Fruit fly (Drosophila melanogaster) whole organism, prepupa: ENCODE data around the gene CG6470.

Experiments used
- CG6854 ChIP-seq: fragments of 200-800 bp; sonication (Bioruptor generic); optimal IDR thresholded peaks from 2 replicates; lab custom pipeline; 2017; ENCODE audit warnings: missing biosample characterization, mild to moderate bottlenecking, missing genetic modification characterization
- salr ChIP-seq, 2 experiments: fragments of 200-800 bp; sonication (Bioruptor generic); optimal IDR thresholded peaks; 3 replicates each; lab custom pipeline; 2016 to 2018; ENCODE audit warnings: missing biosample characterization in 2 of 2, missing genetic modification characterization in 2 of 2, mild to moderate bottlenecking in 1 of 2
- spab ChIP-seq: fragments of 200-800 bp; sonication (Bioruptor generic); optimal IDR thresholded peaks from 2 replicates; lab custom pipeline; 2017; ENCODE audit warnings: missing biosample characterization, mild to moderate bottlenecking, missing genetic modification characterization, missing genetic modification reagents

- no peak for TF ChIP-seq salr (GFP tag; optimal IDR thresholded peaks at IDR 0.05; lab: Kevin White, UChicago)
- no peak for TF ChIP-seq spab (GFP tag; lab: Kevin White, UChicago)
- TF ChIP-seq CG6854 (GFP tag; lab: Kevin White, UChicago): no peak
Measured at dm6 chrX:18494165-18494740, 20.4 kb downstream of the CG6470 start, which contains the start of gene CG15043.
